Fruit fly (Drosophila melanogaster) whole organism: Measurements from ENCODE around the gene fon.

ENCODE experiments used
- EcR ChIP-seq, 2 experiments: fragments of >200 bp; optimal IDR thresholded peaks; 2 replicates each; lab custom pipeline; 2017; ENCODE audit warnings: missing biosample characterization in 2 of 2, missing genetic modification characterization in 2 of 2, missing genetic modification reagents in 2 of 2
- pan ChIP-seq: fragments of >200 bp; optimal IDR thresholded peaks from 2 replicates; lab custom pipeline; 2017
- usp ChIP-seq: fragments of >200 bp; optimal IDR thresholded peaks from 2 replicates; lab custom pipeline; 2017; ENCODE audit warnings: missing biosample characterization, missing genetic modification characterization, mixed read lengths

- no peak for TF ChIP-seq EcR (GFP tag; optimal IDR thresholded peaks at IDR 0.05; lab: Kevin White, UChicago)
- TF ChIP-seq usp = no peak
- TF ChIP-seq pan (lab: Kevin White, UChicago) = no peak
These were observed 11.8 kb upstream of the fon start for dm6 chr2L:19397617-19398316.
